Fruit fly (Drosophila melanogaster) whole organism, wandering third instar larva: ENCODE data around the gene Idh3a.
A peak's percentile ranks its signal among the peaks of the same experiment; 100 is the strongest.

Source experiments
- Abd-B ChIP-seq: fragments of >200 bp; optimal IDR thresholded peaks from 2 replicates; lab custom pipeline; 2017; ENCODE audit warnings: missing biosample characterization, missing genetic modification characterization
- CrebA ChIP-seq: fragments of 200-800 bp; sonication (Bioruptor generic); optimal IDR thresholded peaks from 2 replicates; lab custom pipeline; 2016; ENCODE audit warnings: missing biosample characterization, mild to moderate bottlenecking, missing genetic modification characterization, borderline replicate concordance
- Dfd ChIP-seq: fragments of >200 bp; optimal IDR thresholded peaks from 2 replicates; lab custom pipeline; 2017; ENCODE audit warnings: missing biosample characterization, missing genetic modification characterization
- Dif ChIP-seq: fragments of 200-275, 200-300 bp; sonication (Bioruptor generic); optimal IDR thresholded peaks from 2 replicates; lab custom pipeline; 2018; ENCODE audit warnings: missing biosample characterization, missing genetic modification characterization; ENCODE audit not compliant: partially characterized antibody
- HLH106 ChIP-seq: fragments of 200-800 bp; optimal IDR thresholded peaks from 3 replicates; lab custom pipeline; 2019; ENCODE audit warnings: missing biosample characterization, mild to moderate bottlenecking, missing genetic modification characterization, moderate library complexity
- Hnf4 ChIP-seq: fragments of 200-800 bp; sonication (Bioruptor generic); optimal IDR thresholded peaks from 2 replicates; lab custom pipeline; 2016; ENCODE audit warnings: missing biosample characterization, mild to moderate bottlenecking, missing genetic modification characterization
- Hr78 ChIP-seq: fragments of >200 bp; optimal IDR thresholded peaks from 2 replicates; lab custom pipeline; 2017; ENCODE audit warnings: missing biosample characterization, missing genetic modification characterization
- Myc ChIP-seq: fragments of >200 bp; optimal IDR thresholded peaks from 2 replicates; lab custom pipeline; 2017
- N ChIP-seq: fragments of >200 bp; optimal IDR thresholded peaks from 2 replicates; lab custom pipeline; 2018; ENCODE audit warnings: missing biosample characterization, missing external identifiers, missing genetic modification characterization
- OdsH ChIP-seq: fragments of 200-800 bp; sonication (Bioruptor generic); optimal IDR thresholded peaks from 2 replicates; lab custom pipeline; 2016; ENCODE audit warnings: missing biosample characterization, mild to moderate bottlenecking, missing genetic modification characterization
- Rel ChIP-seq, 2 experiments: fragments of 200-800 bp; sonication (Bioruptor generic) in 1 of 2; optimal IDR thresholded peaks; 2 replicates in 1 of 2; 3 replicates in 1 of 2; lab custom pipeline; 2016 to 2019; ENCODE audit warnings: mild to moderate bottlenecking in 2 of 2, missing biosample characterization in 2 of 2, missing genetic modification characterization in 2 of 2, moderate library complexity in 1 of 2
- Vsx2 ChIP-seq: fragments of 200-300, 225-300 bp; sonication (Bioruptor generic); optimal IDR thresholded peaks from 2 replicates; lab custom pipeline; 2018; ENCODE audit warnings: missing biosample characterization, missing genetic modification characterization; ENCODE audit not compliant: partially characterized antibody
- br ChIP-seq: fragments of 200-800 bp; sonication (Bioruptor generic); optimal IDR thresholded peaks from 2 replicates; lab custom pipeline; 2016; ENCODE audit warnings: missing biosample characterization, missing genetic modification characterization
- brk ChIP-seq: fragments of 200-800 bp; sonication (Bioruptor generic); optimal IDR thresholded peaks from 2 replicates; lab custom pipeline; 2016; ENCODE audit warnings: missing biosample characterization, mild to moderate bottlenecking, missing genetic modification characterization
- dl ChIP-seq, 2 experiments: fragments of 175-275, 200-275 bp in 1 of 2; fragments of 200-275 bp in 1 of 2; sonication (Bioruptor generic); optimal IDR thresholded peaks; lab custom pipeline; 2018; ENCODE audit warnings: mild to moderate bottlenecking in 2 of 2, missing biosample characterization in 2 of 2, missing genetic modification characterization in 2 of 2, moderate library complexity in 2 of 2; ENCODE audit not compliant: partially characterized antibody in 2 of 2, insufficient read depth in 1 of 2
- dmrt93B ChIP-seq: fragments of 200-800 bp; sonication (Bioruptor generic); optimal IDR thresholded peaks from 2 replicates; lab custom pipeline; 2018; ENCODE audit warnings: missing biosample characterization, mild to moderate bottlenecking, missing genetic modification characterization
- ey ChIP-seq: fragments of 200-800 bp; sonication (Bioruptor generic); optimal IDR thresholded peaks from 2 replicates; lab custom pipeline; 2016; ENCODE audit warnings: missing biosample characterization, missing genetic modification characterization
- foxo ChIP-seq, 2 experiments: fragments of 200-800 bp; sonication (Bioruptor generic); optimal IDR thresholded peaks; 2 replicates in 1 of 2; 3 replicates in 1 of 2; lab custom pipeline; 2016 to 2017; ENCODE audit warnings: missing biosample characterization in 2 of 2, missing genetic modification characterization in 2 of 2
- fru ChIP-seq: fragments of 200-800 bp; sonication (Bioruptor generic); optimal IDR thresholded peaks from 3 replicates; lab custom pipeline; 2016; ENCODE audit warnings: missing biosample characterization, mild to moderate bottlenecking, missing genetic modification characterization
- h ChIP-seq: fragments of 200-800 bp; sonication (Bioruptor generic); optimal IDR thresholded peaks from 3 replicates; lab custom pipeline; 2016; ENCODE audit warnings: missing biosample characterization, mild to moderate bottlenecking, missing genetic modification characterization
- lola ChIP-seq: fragments of >200 bp; optimal IDR thresholded peaks from 2 replicates; lab custom pipeline; 2017; ENCODE audit warnings: missing biosample characterization, missing genetic modification characterization
- pan ChIP-seq: fragments of >200 bp; optimal IDR thresholded peaks from 2 replicates; lab custom pipeline; 2017
- psq ChIP-seq: fragments of 200-800 bp; sonication (Bioruptor generic); optimal IDR thresholded peaks from 3 replicates; lab custom pipeline; 2017; ENCODE audit warnings: missing biosample characterization, mild to moderate bottlenecking, missing genetic modification characterization, moderate library complexity
- rgr ChIP-seq: fragments of 200-800 bp; sonication (Bioruptor generic); optimal IDR thresholded peaks from 3 replicates; lab custom pipeline; 2016; ENCODE audit warnings: missing biosample characterization, mild to moderate bottlenecking, missing genetic modification characterization
- sage ChIP-seq: fragments of 200-800 bp; sonication (Bioruptor generic); optimal IDR thresholded peaks from 2 replicates; lab custom pipeline; 2016; ENCODE audit warnings: missing biosample characterization, mild to moderate bottlenecking, missing genetic modification characterization
- sv ChIP-seq: fragments of 200-800 bp; sonication (Bioruptor generic); optimal IDR thresholded peaks from 3 replicates; lab custom pipeline; 2016; ENCODE audit warnings: missing biosample characterization, missing genetic modification characterization
- tai ChIP-seq: sonication (Bioruptor generic); optimal IDR thresholded peaks from 2 replicates; lab custom pipeline; 2016; ENCODE audit warnings: missing biosample characterization, missing genetic modification characterization
- usp ChIP-seq: fragments of >200 bp; optimal IDR thresholded peaks from 2 replicates; lab custom pipeline; 2017; ENCODE audit warnings: missing biosample characterization, missing genetic modification characterization
- woc ChIP-seq: sonication (Bioruptor generic); optimal IDR thresholded peaks from 2 replicates; lab custom pipeline; 2016; ENCODE audit warnings: missing biosample characterization, mild to moderate bottlenecking, missing genetic modification characterization

Idh3a gene

DNA sequence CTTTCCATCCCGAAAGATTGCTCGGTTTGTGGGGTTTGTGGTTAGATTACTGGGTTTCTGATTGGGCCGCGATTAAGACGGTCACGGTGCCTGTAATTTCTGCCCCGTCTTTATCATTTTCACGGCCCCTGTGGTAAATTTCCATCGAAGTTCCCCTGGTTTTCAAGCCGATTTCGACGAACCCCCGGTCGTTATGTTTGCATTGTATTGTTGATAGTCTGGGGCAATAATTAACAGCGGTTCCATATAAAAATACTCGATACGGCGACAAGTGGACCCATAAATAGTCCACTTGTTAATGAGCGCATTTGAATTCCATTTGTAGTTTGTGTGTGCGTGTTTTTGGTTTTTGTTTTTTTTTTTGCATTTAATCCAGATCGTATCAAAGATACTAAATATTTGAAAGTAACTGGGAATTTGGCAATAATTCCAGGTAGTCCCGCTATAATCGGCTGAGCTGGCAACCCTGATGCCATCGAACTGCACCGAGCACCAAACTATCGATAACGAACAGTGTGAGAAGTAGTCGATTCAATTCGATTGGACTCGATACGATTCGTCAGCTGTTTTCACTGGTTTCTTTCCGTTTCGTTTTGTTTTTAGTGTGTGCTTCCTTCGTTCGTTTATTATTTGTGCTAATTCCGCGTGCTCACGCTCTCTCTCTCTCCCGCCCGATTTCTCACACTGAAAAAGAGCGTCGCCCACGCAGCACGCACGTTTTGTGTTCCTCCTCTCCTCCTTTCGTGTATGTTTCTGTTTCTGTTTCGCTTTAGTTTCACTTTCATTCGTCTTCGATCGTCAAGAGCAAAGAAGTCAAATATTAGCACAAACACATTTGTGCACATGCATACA is 16.1 kb downstream of the Idh3a start:
- TF ChIP-seq Rel (GFP tag; optimal IDR thresholded peaks at IDR 0.05; lab: Kevin White, UChicago): no peak
- TF ChIP-seq Rel (tag; optimal IDR thresholded peaks at IDR 0.05; lab: Kevin White, UChicago): peak; percentile 77
- TF ChIP-seq br: peak; percentile 12
- TF ChIP-seq HLH106 (tag; lab: Kevin White, UChicago): no peak
- no peak for TF ChIP-seq Hnf4 (GFP tag; lab: Kevin White, UChicago)
- TF ChIP-seq fru (GFP tag; lab: Kevin White, UChicago): peak; percentile 46
- no peak for TF ChIP-seq lola (GFP tag; lab: Kevin White, UChicago)
- peak; percentile 4 for TF ChIP-seq OdsH (GFP tag; lab: Kevin White, UChicago)
- peak; percentile 22 for TF ChIP-seq sv (GFP tag; lab: Kevin White, UChicago)
- peak in 1 of 2 experiments; percentile 51 for TF ChIP-seq foxo (GFP tag; optimal IDR thresholded peaks at IDR 0.05; lab: Kevin White, UChicago)
- peak; percentile 93 for TF ChIP-seq psq (GFP tag; lab: Kevin White, UChicago)
- no peak for TF ChIP-seq CrebA (GFP tag; lab: Kevin White, UChicago)
- peak; percentile 29 for TF ChIP-seq ey
- peak; percentile 39 for TF ChIP-seq h (GFP tag; lab: Kevin White, UChicago)
- TF ChIP-seq N (GFP tag; lab: Kevin White, UChicago): no peak
- peak; percentile 37 for TF ChIP-seq rgr (GFP tag; lab: Kevin White, UChicago)

DNA sequence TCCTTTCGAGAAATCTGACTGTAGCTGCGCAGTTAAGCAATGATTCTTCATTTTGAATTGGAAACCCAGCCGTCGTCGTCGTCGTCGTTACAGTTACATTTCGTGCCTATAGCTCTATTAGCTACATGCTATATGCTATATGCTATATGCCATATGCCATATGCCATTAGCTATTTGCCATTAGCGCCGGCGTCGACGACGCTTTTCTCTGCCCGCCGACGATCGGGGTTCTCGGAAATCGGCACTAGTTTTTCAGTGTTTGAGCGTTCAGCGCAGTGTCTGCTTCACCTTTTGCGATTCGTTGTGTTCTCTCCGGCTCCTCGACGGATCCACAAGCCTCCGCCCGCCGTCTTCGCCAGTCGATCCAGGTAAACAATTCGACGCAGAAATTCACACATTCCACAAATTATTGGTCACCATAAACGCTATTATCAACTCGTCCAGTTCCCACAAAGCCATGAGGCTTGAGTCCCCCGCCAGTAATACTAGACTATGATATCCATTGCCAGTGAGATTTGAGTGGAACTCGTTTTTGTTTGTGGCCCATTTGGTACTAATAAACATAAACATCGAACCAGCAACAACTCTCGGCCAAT is 17.3 kb downstream of the Idh3a start:
- TF ChIP-seq OdsH (GFP tag; lab: Kevin White, UChicago) (no peak), Rel (GFP tag; optimal IDR thresholded peaks at IDR 0.05; lab: Kevin White, UChicago) (no peak), Rel (tag; optimal IDR thresholded peaks at IDR 0.05; lab: Kevin White, UChicago) (no peak), CrebA (GFP tag; lab: Kevin White, UChicago) (no peak), br (no peak), Dfd (GFP tag; lab: Kevin White, UChicago) (no peak), pan (lab: Kevin White, UChicago) (no peak), N (GFP tag; lab: Kevin White, UChicago) (no peak), fru (GFP tag; lab: Kevin White, UChicago) (no peak), dmrt93B (GFP tag; lab: Kevin White, UChicago) (no peak), Vsx2 (GFP tag; lab: Kevin White, UChicago) (no peak), psq (GFP tag; lab: Kevin White, UChicago) (no peak), sage (GFP tag; lab: Kevin White, UChicago) (no peak), Abd-B (GFP tag; lab: Kevin White, UChicago) (no peak), Myc (lab: Kevin White, UChicago) (no peak), Hr78 (no peak), woc (GFP tag; lab: Kevin White, UChicago) (no peak), usp (no peak), dl (GFP tag; optimal IDR thresholded peaks at IDR 0.05; lab: Kevin White, UChicago; ENCODE audit: insufficient read depth in 1 of 2, partially characterized antibody in 2 of 2) (no peak)
- TF ChIP-seq, all 38 proteins: peak for 0

DNA sequence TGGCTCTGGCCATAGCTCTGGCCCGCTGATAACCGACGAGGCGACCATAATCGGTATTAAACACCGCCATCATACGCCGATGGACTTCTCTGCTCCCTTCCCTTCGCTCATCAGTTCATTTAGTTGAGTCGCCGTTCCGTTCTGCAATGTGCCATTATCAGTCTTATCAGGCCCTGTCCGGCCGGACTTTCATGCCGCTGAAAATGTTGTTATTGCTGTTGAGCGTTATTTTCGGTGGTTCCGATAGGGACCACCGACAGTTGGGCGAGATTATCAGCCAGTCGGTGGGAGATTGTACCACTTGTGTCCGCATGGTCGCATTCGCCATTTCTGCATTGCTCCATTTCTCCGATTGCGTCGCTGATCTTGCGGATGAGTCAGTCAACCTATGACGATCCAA is 20.3 kb downstream of the Idh3a start:
- no peak for TF ChIP-seq CrebA (GFP tag; lab: Kevin White, UChicago)
- peak; percentile 41 for TF ChIP-seq h (GFP tag; lab: Kevin White, UChicago)
- TF ChIP-seq Rel (GFP tag; optimal IDR thresholded peaks at IDR 0.05; lab: Kevin White, UChicago): no peak
- TF ChIP-seq Rel (tag; optimal IDR thresholded peaks at IDR 0.05; lab: Kevin White, UChicago): peak; percentile 86
- TF ChIP-seq br: peak; percentile 3
- TF ChIP-seq, all 38 proteins: peak for 3

DNA sequence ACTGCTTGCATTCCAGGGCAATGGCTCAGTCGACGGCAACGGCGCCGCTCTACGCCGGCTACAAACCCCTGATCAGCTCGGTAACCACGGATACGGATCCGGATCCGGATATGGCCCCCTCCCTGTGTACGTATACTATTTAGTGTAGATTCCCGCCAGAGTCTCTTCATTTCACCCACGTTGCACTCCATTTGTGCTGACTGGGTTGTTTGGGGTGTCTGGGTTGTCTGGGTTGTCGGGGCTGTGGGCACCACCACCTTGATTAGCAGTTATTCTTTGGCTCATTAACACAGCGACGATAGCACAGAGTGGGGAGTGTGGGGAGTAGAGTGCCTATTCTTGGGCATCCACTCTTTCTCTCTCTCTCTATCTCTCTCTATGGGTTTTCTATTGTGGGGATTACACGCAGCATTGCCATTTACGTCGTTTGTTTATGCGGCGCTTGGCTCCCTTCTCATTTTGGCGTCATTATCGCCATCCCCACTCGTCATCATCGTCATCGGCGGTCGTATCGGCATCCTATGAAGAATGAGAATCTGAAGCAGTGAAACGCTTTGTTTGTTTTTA is 22.8 kb downstream of the Idh3a start:
- TF ChIP-seq tai (GFP tag; lab: Kevin White, UChicago) (no peak), brk (GFP tag; lab: Kevin White, UChicago) (no peak), rgr (GFP tag; lab: Kevin White, UChicago) (no peak), Dif (GFP tag; lab: Kevin White, UChicago) (no peak), Rel (GFP tag; optimal IDR thresholded peaks at IDR 0.05; lab: Kevin White, UChicago) (no peak), Rel (tag; optimal IDR thresholded peaks at IDR 0.05; lab: Kevin White, UChicago) (peak; percentile 56), fru (GFP tag; lab: Kevin White, UChicago) (no peak), Dfd (GFP tag; lab: Kevin White, UChicago) (no peak), Hr78 (no peak), OdsH (GFP tag; lab: Kevin White, UChicago) (no peak)
